Worm (Caenorhabditis elegans) whole organism, young adult: ENCODE results near the gene C34B4.5.

Experiments
- B0019.2 ChIP-seq: fragments of 200-800 bp; sonication (Bioruptor generic); conservative IDR thresholded peaks from 2 replicates; pipeline ENCODE4 v1.3.6; 2022; ENCODE audit warnings: missing genetic modification reagents, missing genetic modification characterization, missing compliant biosample characterization
- B0035.1 ChIP-seq: sonication (generic microtip); optimal IDR thresholded peaks from 2 replicates; lab custom pipeline; 2016; ENCODE audit warnings: missing genetic modification characterization, mild to moderate bottlenecking, missing compliant biosample characterization, missing genotype, missing genetic modification reagents
- B0336.3 ChIP-seq: fragments of 200-800 bp; sonication (Bioruptor generic); IDR thresholded peaks from 2 replicates; pipeline ENCODE4 v1.3.6; 2022; ENCODE audit warnings: missing genetic modification characterization, missing compliant biosample characterization
- C06A6.2 ChIP-seq: fragments of 200-800 bp; sonication (Bioruptor generic); conservative IDR thresholded peaks from 2 replicates; pipeline ENCODE4 v1.3.6; 2022; ENCODE audit warnings: missing genetic modification characterization, missing compliant biosample characterization
- F23B12.7 ChIP-seq: sonication (generic microtip); optimal IDR thresholded peaks from 2 replicates; lab custom pipeline; 2017; ENCODE audit warnings: missing genetic modification characterization, mild to moderate bottlenecking, missing compliant biosample characterization, antibody characterized with exemption, moderate library complexity; ENCODE audit not compliant: insufficient read depth
- F37B4.10 ChIP-seq: fragments of 200-800 bp; sonication (Bioruptor generic); IDR thresholded peaks from 2 replicates; pipeline ENCODE4 v1.3.6; 2022; ENCODE audit warnings: missing genetic modification characterization, missing compliant biosample characterization
- K11D2.4 ChIP-seq: fragments of 200-800 bp; sonication (Bioruptor generic); IDR thresholded peaks from 2 replicates; pipeline ENCODE4 v1.3.6; 2022; ENCODE audit warnings: missing genetic modification reagents, missing genetic modification characterization, missing compliant biosample characterization
- K12H6.12 ChIP-seq: fragments of 200-800 bp; sonication (Bioruptor generic); optimal IDR thresholded peaks from 2 replicates; lab custom pipeline; 2018; ENCODE audit warnings: mild to moderate bottlenecking, missing genetic modification characterization, missing compliant biosample characterization
- Y56A3A.18 ChIP-seq: fragments of 200-800 bp; sonication (Bioruptor generic); IDR thresholded peaks from 2 replicates; pipeline ENCODE4 v1.3.6; 2022; ENCODE audit warnings: missing genetic modification reagents, missing genetic modification characterization, missing compliant biosample characterization
- Y95B8A.8 ChIP-seq: fragments of 200-800 bp; sonication (Bioruptor generic); IDR thresholded peaks from 2 replicates; pipeline ENCODE4 v1.3.6; 2022; ENCODE audit warnings: missing genetic modification reagents, missing genetic modification characterization, missing compliant biosample characterization
- attf-5 ChIP-seq: fragments of 200-800 bp; sonication (Bioruptor generic); optimal IDR thresholded peaks from 2 replicates; lab custom pipeline; 2018; ENCODE audit warnings: mild to moderate bottlenecking, missing genetic modification characterization, missing compliant biosample characterization
- attf-6 ChIP-seq: fragments of 200-800 bp; sonication (Bioruptor generic); IDR thresholded peaks from 2 replicates; pipeline ENCODE4 v1.3.6; 2022; ENCODE audit warnings: missing genetic modification reagents, missing genetic modification characterization, missing compliant biosample characterization
- bed-1 ChIP-seq: fragments of 200-800 bp; sonication (Bioruptor generic); IDR thresholded peaks from 2 replicates; pipeline ENCODE4 v1.3.6; 2022; ENCODE audit warnings: missing genetic modification reagents, missing genetic modification characterization, missing compliant biosample characterization
- bed-2 ChIP-seq: fragments of 200-800 bp; sonication (Bioruptor generic); IDR thresholded peaks from 2 replicates; pipeline ENCODE4 v1.3.6; 2022; ENCODE audit warnings: missing genetic modification reagents, missing genetic modification characterization, missing compliant biosample characterization
- cebp-1 ChIP-seq, 2 experiments: fragments of 200-800 bp in 1 of 2; sonication (Bioruptor generic) in 1 of 2; sonication (generic microtip) in 1 of 2; IDR thresholded peaks in 1 of 2; optimal IDR thresholded peaks in 1 of 2; 2 replicates each; pipeline versions ENCODE4 v1.3.6 to Lab custom; 2017 to 2022; ENCODE audit warnings: missing compliant biosample characterization in 2 of 2, missing genetic modification characterization in 2 of 2, mild to moderate bottlenecking in 1 of 2, missing genetic modification reagents in 1 of 2, moderate library complexity in 1 of 2
- ceh-100 ChIP-seq: fragments of 200-800 bp; sonication (Bioruptor generic); IDR thresholded peaks from 2 replicates; pipeline ENCODE4 v1.3.6; 2022; ENCODE audit warnings: missing genetic modification reagents, missing genetic modification characterization, missing compliant biosample characterization
- ceh-79 ChIP-seq: sonication (generic microtip); optimal IDR thresholded peaks from 2 replicates; lab custom pipeline; 2017; ENCODE audit warnings: mild to moderate bottlenecking, missing genetic modification characterization, missing compliant biosample characterization
- chd-7 ChIP-seq: sonication (generic microtip); optimal IDR thresholded peaks from 2 replicates; lab custom pipeline; 2016; ENCODE audit warnings: mild to moderate bottlenecking, missing genetic modification characterization, moderate library complexity, missing compliant biosample characterization
- die-1 ChIP-seq: sonication (generic microtip); optimal IDR thresholded peaks from 2 replicates; lab custom pipeline; 2016; ENCODE audit warnings: missing genotype, mild to moderate bottlenecking, missing genetic modification characterization, missing compliant biosample characterization
- dox-1 ChIP-seq: fragments of 200-800 bp; sonication (Bioruptor generic); IDR thresholded peaks from 2 replicates; pipeline ENCODE4 v1.3.6; 2022; ENCODE audit warnings: missing genetic modification reagents, missing genetic modification characterization, missing compliant biosample characterization
- dpff-1 ChIP-seq: sonication (generic microtip); optimal IDR thresholded peaks from 2 replicates; lab custom pipeline; 2017; ENCODE audit warnings: mild to moderate bottlenecking, missing genetic modification characterization, missing compliant biosample characterization
- egl-18 ChIP-seq: fragments of 200-800 bp; sonication (Bioruptor generic); IDR thresholded peaks from 2 replicates; pipeline ENCODE4 v1.3.6; 2022; ENCODE audit warnings: missing genetic modification reagents, missing genetic modification characterization, missing compliant biosample characterization
- egl-44 ChIP-seq: fragments of 200-800 bp; sonication (Bioruptor generic); IDR thresholded peaks from 2 replicates; pipeline ENCODE4 v1.3.6; 2022; ENCODE audit warnings: missing genetic modification reagents, missing genetic modification characterization, missing compliant biosample characterization
- egrh-3 ChIP-seq: fragments of 200-800 bp; sonication (Bioruptor generic); IDR thresholded peaks from 2 replicates; pipeline ENCODE4 v1.3.6; 2022; ENCODE audit warnings: missing genetic modification reagents, missing genetic modification characterization, missing compliant biosample characterization
- hmg-1.2 ChIP-seq: fragments of 200-800 bp; sonication (Bioruptor generic); IDR thresholded peaks from 2 replicates; pipeline ENCODE4 v1.3.6; 2022; ENCODE audit warnings: missing genetic modification reagents, missing genetic modification characterization, missing compliant biosample characterization
- lag-1 ChIP-seq: fragments of 200-800 bp; sonication (Bioruptor generic); IDR thresholded peaks from 2 replicates; pipeline ENCODE4 v1.3.6; 2022; ENCODE audit warnings: missing genetic modification reagents, missing genetic modification characterization, missing compliant biosample characterization
- let-607 ChIP-seq, 2 experiments: fragments of 200-800 bp in 1 of 2; sonication (Bioruptor generic) in 1 of 2; sonication (generic microtip) in 1 of 2; optimal IDR thresholded peaks; 2 replicates each; lab custom pipeline; 2016 to 2018; ENCODE audit warnings: mild to moderate bottlenecking in 2 of 2, missing compliant biosample characterization in 2 of 2, missing genetic modification characterization in 2 of 2, moderate library complexity in 2 of 2, missing genotype in 1 of 2
- lin-26 ChIP-seq: fragments of 200-800 bp; sonication (Bioruptor generic); IDR thresholded peaks from 2 replicates; pipeline ENCODE4 v1.3.6; 2022; ENCODE audit warnings: missing genetic modification reagents, missing genetic modification characterization, missing compliant biosample characterization
- lin-35 ChIP-seq, 3 experiments: fragments of 150-350 bp in 2 of 3; sonication (generic microtip) in 1 of 3; optimal IDR thresholded peaks; 2 replicates each; lab custom pipeline; 2014 to 2018; ENCODE audit warnings: missing biosample characterization in 3 of 3, missing genetic modification characterization in 3 of 3, missing genetic modification reagents in 3 of 3
- lin-54 ChIP-seq: fragments of 200-800 bp; sonication (Bioruptor generic); optimal IDR thresholded peaks from 2 replicates; lab custom pipeline; 2018; ENCODE audit warnings: mild to moderate bottlenecking, missing genetic modification characterization, missing compliant biosample characterization
- madf-10 ChIP-seq: sonication (generic microtip); optimal IDR thresholded peaks from 2 replicates; lab custom pipeline; 2016; ENCODE audit warnings: mild to moderate bottlenecking, missing genetic modification characterization, missing compliant biosample characterization
- mcd-1 ChIP-seq: fragments of 200-800 bp; sonication (Bioruptor generic); IDR thresholded peaks from 2 replicates; pipeline ENCODE4 v1.3.6; 2022; ENCODE audit warnings: missing genetic modification reagents, missing genetic modification characterization, missing compliant biosample characterization
- mxl-1 ChIP-seq: sonication (generic microtip); optimal IDR thresholded peaks from 2 replicates; lab custom pipeline; 2016; ENCODE audit warnings: missing genetic modification characterization, missing compliant biosample characterization
- nfyb-1 ChIP-seq: fragments of 200-800 bp; sonication (Bioruptor generic); IDR thresholded peaks from 2 replicates; pipeline ENCODE4 v1.3.6; 2022; ENCODE audit warnings: missing genetic modification reagents, missing genetic modification characterization, missing compliant biosample characterization
- nhr-80 ChIP-seq: sonication (generic microtip); optimal IDR thresholded peaks from 2 replicates; lab custom pipeline; 2016; ENCODE audit warnings: missing genetic modification characterization, missing compliant biosample characterization
- nhr-90 ChIP-seq: sonication (generic microtip); optimal IDR thresholded peaks from 2 replicates; lab custom pipeline; 2016; ENCODE audit warnings: missing genotype, mild to moderate bottlenecking, missing genetic modification characterization, missing compliant biosample characterization
- rcor-1 ChIP-seq: fragments of 200-800 bp; sonication (Bioruptor generic); IDR thresholded peaks from 2 replicates; pipeline ENCODE4 v1.3.6; 2022; ENCODE audit warnings: missing genetic modification reagents, missing genetic modification characterization, missing compliant biosample characterization
- rec-8 ChIP-seq, 2 experiments: sonication (generic microtip); optimal IDR thresholded peaks; 2 replicates each; lab custom pipeline; 2016; ENCODE audit warnings: mild to moderate bottlenecking in 2 of 2, missing genetic modification characterization in 2 of 2, missing genetic modification reagents in 2 of 2, missing genotype in 2 of 2, missing biosample characterization in 1 of 2, missing compliant biosample characterization in 1 of 2, moderate library complexity in 1 of 2
- sdz-38 ChIP-seq: sonication (generic microtip); optimal IDR thresholded peaks from 2 replicates; lab custom pipeline; 2016; ENCODE audit warnings: missing genotype, missing genetic modification characterization, missing compliant biosample characterization
- snpc-4 ChIP-seq, 5 experiments: fragments of 150-350 bp in 1 of 5; sonication (generic microtip) in 4 of 5; optimal IDR thresholded peaks; 2 replicates each; lab custom pipeline; 2014 to 2018; ENCODE audit warnings: missing genetic modification characterization in 5 of 5, missing biosample characterization in 3 of 5, antibody characterized with exemption in 2 of 5, mild to moderate bottlenecking in 2 of 5, missing compliant biosample characterization in 2 of 5, missing genotype in 2 of 5, moderate library complexity in 2 of 5, missing genetic modification reagents in 1 of 5
- somi-1 ChIP-seq: fragments of 200-800 bp; sonication (Bioruptor generic); optimal IDR thresholded peaks from 2 replicates; lab custom pipeline; 2018; ENCODE audit warnings: mild to moderate bottlenecking, missing genetic modification characterization, missing compliant biosample characterization
- tbp1 ChIP-seq: fragments of 200-800 bp; sonication (Bioruptor generic); optimal IDR thresholded peaks from 2 replicates; lab custom pipeline; 2018; ENCODE audit warnings: mild to moderate bottlenecking, missing genetic modification characterization, missing compliant biosample characterization
- xnd-1 ChIP-seq: sonication (generic microtip); optimal IDR thresholded peaks from 2 replicates; lab custom pipeline; 2016; ENCODE audit warnings: missing genotype, missing genetic modification reagents, missing genetic modification characterization, missing compliant biosample characterization
- zfh-2 ChIP-seq: fragments of 200-800 bp; sonication (Bioruptor generic); conservative IDR thresholded peaks from 2 replicates; pipeline ENCODE4 v1.3.6; 2022; ENCODE audit warnings: missing genetic modification reagents, missing genetic modification characterization, missing compliant biosample characterization
- zim-3 ChIP-seq: sonication (generic microtip); optimal IDR thresholded peaks from 2 replicates; lab custom pipeline; 2017; ENCODE audit warnings: mild to moderate bottlenecking, missing genetic modification characterization, moderate library complexity, missing compliant biosample characterization
- ztf-18 ChIP-seq: sonication (generic microtip); optimal IDR thresholded peaks from 2 replicates; lab custom pipeline; 2016; ENCODE audit warnings: missing genotype, mild to moderate bottlenecking, missing genetic modification characterization, missing compliant biosample characterization
- ztf-22 ChIP-seq: fragments of 200-800 bp; sonication (Bioruptor generic); optimal IDR thresholded peaks from 2 replicates; lab custom pipeline; 2018; ENCODE audit warnings: mild to moderate bottlenecking, missing genetic modification characterization, moderate library complexity, missing compliant biosample characterization

C34B4.5 gene

DNA sequence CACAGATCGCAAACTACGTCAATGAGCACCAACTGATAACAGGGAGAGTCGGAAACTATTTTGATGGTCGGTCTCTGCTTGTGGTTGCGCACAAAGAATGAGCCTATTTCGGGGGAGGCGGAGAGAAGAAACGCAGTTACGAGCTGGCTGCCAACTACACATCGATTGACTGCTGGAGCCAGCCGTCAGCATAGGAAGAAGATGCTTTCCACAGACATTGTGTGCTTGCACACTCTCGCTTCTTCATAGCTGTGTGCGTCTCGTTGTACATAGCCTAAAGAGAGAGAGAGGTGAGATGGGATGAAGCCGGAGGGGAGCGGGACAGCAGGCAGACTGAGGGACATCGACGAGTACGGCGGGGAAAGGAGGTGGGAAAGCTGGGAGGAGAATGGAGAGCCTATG, 34.7 kb downstream of the C34B4.5 start:
- TF ChIP-seq chd-7 (tag; lab: Kevin White, UChicago) = no peak
- TF ChIP-seq tbp1 = peak; percentile 35
- peak; percentile 99 for TF ChIP-seq nhr-80 (tag; lab: Kevin White, UChicago)
- TF ChIP-seq egl-18 (GFP tag; lab: Robert Waterston, UW) = no peak
- no peak for TF ChIP-seq sdz-38 (tag; lab: Kevin White, UChicago)
- peak; percentile 28; the same call in 1 of the 2 replicates for TF ChIP-seq rcor-1
- TF ChIP-seq dpff-1 (tag; lab: Kevin White, UChicago) = no peak
- TF ChIP-seq xnd-1 (tag; lab: Kevin White, UChicago) = no peak
- peak; percentile 58; the same call in 1 of the 2 replicates for TF ChIP-seq egl-44 (GFP tag; lab: Robert Waterston, UW)
- TF ChIP-seq ztf-18 = peak; percentile 18
- TF ChIP-seq attf-5 (GFP tag; lab: Kevin White, UChicago) = peak; percentile 61
- TF ChIP-seq mcd-1 = peak; percentile 55; the same call in 1 of the 2 replicates
- TF ChIP-seq lag-1 (GFP tag; lab: Robert Waterston, UW) = no peak
- no peak; the same call in 1 of the 2 replicates for TF ChIP-seq egrh-3 (GFP tag; lab: Robert Waterston, UW)
- peak; percentile 96 for TF ChIP-seq zfh-2 (GFP tag; lab: Robert Waterston, UW)
- 0 out of 2 replicates have a peak, but pooled peaks have one; percentile 38 for TF ChIP-seq Y56A3A.18
- TF ChIP-seq snpc-4 (GFP tag; optimal IDR thresholded peaks at IDR 0.05; lab: Kevin White, UChicago) = peak; percentile 39
- TF ChIP-seq snpc-4 (tag; optimal IDR thresholded peaks at IDR 0.05; lab: Kevin White, UChicago) = peak in 3 of 4 experiments; percentile 31 to 36 (median 33)
- TF ChIP-seq K11D2.4 (GFP tag; lab: Robert Waterston, UW) = peak; percentile 38; the same call in 1 of the 2 replicates
- peak; percentile 17 for TF ChIP-seq die-1 (tag; lab: Kevin White, UChicago)
- no peak for TF ChIP-seq lin-26 (GFP tag; lab: Robert Waterston, UW)
- TF ChIP-seq bed-1 = no peak
- no peak for TF ChIP-seq mxl-1 (tag; lab: Kevin White, UChicago)
- TF ChIP-seq K12H6.12 (tag; lab: Kevin White, UChicago) = peak; percentile 80
- peak; percentile 49; the same call in 1 of the 2 replicates for TF ChIP-seq hmg-1.2
- no peak for TF ChIP-seq ceh-100 (GFP tag; lab: Robert Waterston, UW)
- no peak for TF ChIP-seq bed-2 (GFP tag; lab: Robert Waterston, UW)
- 0 out of 2 replicates have a peak, but pooled peaks have one; percentile 44 for TF ChIP-seq C06A6.2
- TF ChIP-seq let-607 (tag; optimal IDR thresholded peaks at IDR 0.05; lab: Kevin White, UChicago) = peak; percentile 69 to 86
- peak; percentile 45 for TF ChIP-seq somi-1 (GFP tag; lab: Kevin White, UChicago)
- TF ChIP-seq Y95B8A.8 (GFP tag; lab: Robert Waterston, UW) = no peak
- peak in 1 of 3 experiments; percentile 13 for TF ChIP-seq lin-35 (GFP tag; optimal IDR thresholded peaks at IDR 0.05; lab: Kevin White, UChicago)
- TF ChIP-seq B0019.2 (GFP tag; lab: Robert Waterston, UW) = no peak
- no peak for TF ChIP-seq rec-8 (tag; optimal IDR thresholded peaks at IDR 0.05; lab: Kevin White, UChicago)
- no peak for TF ChIP-seq B0035.1 (tag; lab: Kevin White, UChicago)
- no peak for TF ChIP-seq F37B4.10 (GFP tag; lab: Robert Waterston, UW)
- TF ChIP-seq ceh-79 (tag; lab: Kevin White, UChicago) = no peak
- TF ChIP-seq madf-10 (tag; lab: Kevin White, UChicago) = peak; percentile 27
- TF ChIP-seq nhr-90 = peak; percentile 40
- peak; percentile 81 for TF ChIP-seq dox-1 (GFP tag; lab: Robert Waterston, UW)
- peak; percentile 11; the same call in 1 of the 2 replicates for TF ChIP-seq nfyb-1
- TF ChIP-seq B0336.3 = peak; percentile 80
- TF ChIP-seq F23B12.7 (tag; lab: Kevin White, UChicago) = no peak
- TF ChIP-seq attf-6 (GFP tag; lab: Robert Waterston, UW) = no peak
- no peak for TF ChIP-seq zim-3 (tag; lab: Kevin White, UChicago)
- peak; percentile 38 for TF ChIP-seq lin-54
- peak; percentile 71 for TF ChIP-seq ztf-22
- TF ChIP-seq cebp-1 (GFP tag; IDR thresholded peaks at IDR 0.05; lab: Robert Waterston, UW) = no peak
- TF ChIP-seq cebp-1 (tag; optimal IDR thresholded peaks at IDR 0.05; lab: Kevin White, UChicago) = peak; percentile 74
